Fruit fly (Drosophila melanogaster) whole organism, embryonic: Measurements from ENCODE around the gene CG14273.

Source experiments
- BEAF-32 ChIP-seq: fragments of 200-800 bp; sonication (Bioruptor generic); optimal IDR thresholded peaks from 3 replicates; lab custom pipeline; 2017; ENCODE audit warnings: missing biosample characterization, missing genetic modification characterization, mild to moderate bottlenecking, moderate library complexity, missing genetic modification reagents
- CG12219 ChIP-seq: fragments of 200-800 bp; sonication (Bioruptor generic); optimal IDR thresholded peaks from 3 replicates; lab custom pipeline; 2018; ENCODE audit warnings: missing biosample characterization, mild to moderate bottlenecking, missing genetic modification characterization
- CG3163 ChIP-seq: fragments of 200-800 bp; sonication (Bioruptor generic); optimal IDR thresholded peaks from 3 replicates; lab custom pipeline; 2016; ENCODE audit warnings: missing biosample characterization, missing genetic modification characterization
- CG3838 ChIP-seq: fragments of 200-800 bp; sonication (Bioruptor generic); optimal IDR thresholded peaks from 3 replicates; lab custom pipeline; 2016; ENCODE audit warnings: missing biosample characterization, missing genetic modification characterization
- CG3847 ChIP-seq: fragments of 200-800 bp; sonication (Bioruptor generic); IDR thresholded peaks from 2 replicates; pipeline ENCODE4 v1.3.6; 2022; ENCODE audit warnings: missing biosample characterization, missing genetic modification characterization
- CG8281 ChIP-seq: fragments of 200-800 bp; sonication (Bioruptor generic); optimal IDR thresholded peaks from 2 replicates; lab custom pipeline; 2018; ENCODE audit warnings: missing biosample characterization, mild to moderate bottlenecking, missing genetic modification characterization, moderate library complexity
- D ChIP-seq, 2 experiments: fragments of 200-800 bp in 1 of 2; fragments of >200 bp in 1 of 2; sonication (Bioruptor generic) in 1 of 2; optimal IDR thresholded peaks; 2 replicates in 1 of 2; 3 replicates in 1 of 2; lab custom pipeline; 2017; ENCODE audit warnings: mild to moderate bottlenecking in 1 of 2, missing biosample characterization in 1 of 2, missing genetic modification characterization in 1 of 2, missing genetic modification reagents in 1 of 2
- Dip2 ChIP-seq: fragments of 200-800 bp; sonication (Bioruptor generic); IDR thresholded peaks from 2 replicates; pipeline ENCODE4 v1.3.6; 2022; ENCODE audit warnings: missing biosample characterization, missing genetic modification characterization
- dmrt99B ChIP-seq: fragments of 200-800 bp; sonication (Bioruptor generic); optimal IDR thresholded peaks from 2 replicates; lab custom pipeline; 2018; ENCODE audit warnings: missing biosample characterization, mild to moderate bottlenecking, missing genetic modification characterization, moderate library complexity

DNA sequence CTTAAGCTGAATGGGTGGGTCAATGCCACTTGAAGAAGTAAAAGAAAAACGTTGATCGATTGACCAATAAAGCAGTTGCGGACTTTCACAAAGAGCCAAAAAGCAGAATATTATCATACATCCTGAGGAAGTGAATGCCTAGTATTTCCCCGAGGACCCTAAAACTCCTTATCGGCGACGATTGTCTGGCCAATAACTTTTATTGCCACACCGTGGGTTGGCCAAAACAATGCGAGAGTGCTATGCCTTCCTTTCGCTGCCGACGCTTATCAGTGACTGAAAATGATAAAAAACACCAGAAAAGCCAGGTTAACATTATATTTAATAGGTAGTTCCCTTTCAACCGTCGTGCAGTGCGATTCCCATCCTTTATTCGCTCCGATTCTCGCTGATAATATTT lies 9.4 kb downstream of the CG14273 start, which contains the start of gene Mur29B:
- TF ChIP-seq BEAF-32 (no peak), CG3838 (GFP tag; lab: Kevin White, UChicago) (no peak), D (optimal IDR thresholded peaks at IDR 0.05; lab: Kevin White, UChicago) (no peak), D (GFP tag; optimal IDR thresholded peaks at IDR 0.05; lab: Kevin White, UChicago) (no peak), CG3163 (GFP tag; lab: Kevin White, UChicago) (no peak), Dip2 (GFP tag; lab: Robert Waterston, UW) (no peak), dmrt99B (tag; lab: Kevin White, UChicago) (no peak), CG3847 (GFP tag; lab: Robert Waterston, UW) (no peak), CG12219 (GFP tag; lab: Kevin White, UChicago) (no peak), CG8281 (tag; lab: Kevin White, UChicago) (no peak)
